Fruit fly (Drosophila melanogaster) S2 (cell line): ENCODE results near the gene CG4949.

ENCODE experiments used
- CG8478 ChIP-seq: fragments of >200 bp; optimal IDR thresholded peaks from 2 replicates; lab custom pipeline; 2018
- CTCF ChIP-seq, 2 experiments: fragments of >200 bp; optimal IDR thresholded peaks; 2 replicates each; lab custom pipeline; 2018

The CG4949 gene

DNA sequence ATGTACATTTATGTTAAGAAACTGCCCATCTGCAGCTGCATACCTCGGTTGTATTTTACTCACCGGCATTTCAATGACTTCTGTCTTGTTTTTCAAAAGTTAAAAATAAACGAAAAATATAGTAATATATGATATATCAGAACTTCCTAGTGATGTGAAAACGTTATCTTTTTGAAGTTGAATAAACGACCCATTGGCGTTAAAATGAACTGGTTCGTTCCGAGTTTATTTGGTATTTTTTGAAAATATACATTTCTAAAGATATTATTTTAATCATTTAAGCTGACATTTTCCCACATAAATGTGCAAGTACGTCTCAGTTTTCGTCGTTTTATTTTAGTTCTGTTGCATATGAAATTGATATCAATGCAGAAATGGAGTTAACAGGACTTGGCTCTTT is 27.1 kb downstream of the CG4949 start, which contains the start of gene Arpc3B:
Gene Arpc3B, minus strand, starts transcription at position 146 of the 400 bp plus-strand sequence.
- TF ChIP-seq CG8478 (lab: Kevin White, UChicago) (no peak), CTCF (optimal IDR thresholded peaks at IDR 0.05; lab: Kevin White, UChicago) (no peak)

DNA sequence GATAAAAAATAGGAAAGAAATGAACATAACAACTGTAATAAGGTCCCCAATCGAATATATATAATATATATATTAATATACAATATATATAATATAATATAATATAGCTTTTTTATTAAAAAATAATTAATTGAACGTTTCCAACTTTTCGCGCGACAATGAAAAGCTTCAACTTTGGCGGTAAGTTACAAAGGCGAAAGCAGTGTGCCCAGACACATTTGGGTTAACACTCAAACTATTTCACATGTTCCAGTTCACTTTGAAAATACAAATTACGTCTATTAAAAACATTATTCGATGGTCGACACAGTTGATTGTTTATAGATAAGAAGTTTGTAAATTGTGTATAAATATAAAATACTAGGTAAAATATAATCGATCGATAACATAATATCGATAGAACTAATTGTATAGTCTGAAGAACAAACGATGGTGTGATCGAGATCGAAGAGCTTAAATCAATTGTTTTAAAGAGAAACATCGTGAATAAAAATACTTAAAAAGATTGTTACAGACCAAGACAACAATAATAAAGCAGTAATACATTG is 27.6 kb downstream of the CG4949 start:
- TF ChIP-seq CTCF (optimal IDR thresholded peaks at IDR 0.05; lab: Kevin White, UChicago) = no peak
- no peak for TF ChIP-seq CG8478 (lab: Kevin White, UChicago)

DNA sequence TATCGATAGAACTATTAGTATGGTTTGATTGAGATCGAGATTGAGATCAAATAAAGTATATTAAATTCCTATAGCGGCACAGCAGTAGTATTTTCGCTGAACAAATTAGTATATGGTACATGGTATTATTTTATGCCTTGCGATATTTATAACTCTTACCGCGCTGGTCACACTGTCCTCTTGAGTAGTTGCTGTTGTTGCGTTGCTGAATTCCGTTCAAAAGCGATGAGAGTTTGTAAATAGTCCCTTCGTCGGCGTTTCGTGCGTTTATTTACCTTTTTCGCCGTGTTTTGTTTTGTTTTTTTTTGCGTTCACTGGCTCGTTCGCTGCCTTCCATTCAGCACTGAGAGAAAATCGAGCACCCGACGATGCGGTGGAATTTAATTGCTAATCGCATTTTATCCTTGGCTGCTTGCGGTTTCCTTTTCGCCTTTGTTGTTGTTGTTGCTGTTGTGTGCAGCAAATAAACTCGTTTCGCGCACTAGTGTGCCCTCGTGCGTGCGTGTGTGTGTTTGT is 28.8 kb downstream of the CG4949 start, which contains the start of gene CG5004:
Gene CG5004, plus strand, starts transcription at position 182 of the 516 bp plus-strand sequence.
- no peak for TF ChIP-seq CTCF (optimal IDR thresholded peaks at IDR 0.05; lab: Kevin White, UChicago)
- TF ChIP-seq CG8478 (lab: Kevin White, UChicago) = no peak

- no peak for TF ChIP-seq CG8478 (lab: Kevin White, UChicago)
- no peak for TF ChIP-seq CTCF (optimal IDR thresholded peaks at IDR 0.05; lab: Kevin White, UChicago)
Measured at dm6 chrX:17108000-17108399, 29.4 kb downstream of the CG4949 start.

DNA sequence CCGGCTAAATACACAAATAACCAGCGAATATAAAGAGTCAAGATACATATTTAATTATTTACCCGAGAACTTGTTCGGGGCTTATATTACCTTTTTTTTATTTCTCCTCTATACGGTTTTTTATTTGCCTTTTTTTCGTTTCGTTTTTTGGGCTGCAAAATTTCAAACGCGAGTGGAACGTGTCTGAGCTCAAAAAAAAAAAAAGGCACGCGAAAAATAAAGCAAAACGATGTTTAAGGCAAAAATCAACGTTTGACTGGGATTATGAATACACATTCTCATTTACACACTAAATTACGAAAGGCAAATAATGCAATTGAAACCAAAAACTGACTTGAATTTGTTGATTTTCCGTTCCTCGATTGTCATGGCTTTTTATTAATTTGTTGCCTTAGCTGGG is 31.0 kb downstream of the CG4949 start:
- TF ChIP-seq CTCF (optimal IDR thresholded peaks at IDR 0.05; lab: Kevin White, UChicago) (no peak), CG8478 (lab: Kevin White, UChicago) (no peak)

dm6 chrX:17110556-17111177 is 32.0 kb downstream of the CG4949 start:
- no peak for TF ChIP-seq CG8478 (lab: Kevin White, UChicago)
- no peak for TF ChIP-seq CTCF (optimal IDR thresholded peaks at IDR 0.05; lab: Kevin White, UChicago)

- TF ChIP-seq CTCF (optimal IDR thresholded peaks at IDR 0.05; lab: Kevin White, UChicago) (no peak), CG8478 (lab: Kevin White, UChicago) (no peak)
Measured at dm6 chrX:17111274-17111673, 32.6 kb downstream of the CG4949 start.

DNA sequence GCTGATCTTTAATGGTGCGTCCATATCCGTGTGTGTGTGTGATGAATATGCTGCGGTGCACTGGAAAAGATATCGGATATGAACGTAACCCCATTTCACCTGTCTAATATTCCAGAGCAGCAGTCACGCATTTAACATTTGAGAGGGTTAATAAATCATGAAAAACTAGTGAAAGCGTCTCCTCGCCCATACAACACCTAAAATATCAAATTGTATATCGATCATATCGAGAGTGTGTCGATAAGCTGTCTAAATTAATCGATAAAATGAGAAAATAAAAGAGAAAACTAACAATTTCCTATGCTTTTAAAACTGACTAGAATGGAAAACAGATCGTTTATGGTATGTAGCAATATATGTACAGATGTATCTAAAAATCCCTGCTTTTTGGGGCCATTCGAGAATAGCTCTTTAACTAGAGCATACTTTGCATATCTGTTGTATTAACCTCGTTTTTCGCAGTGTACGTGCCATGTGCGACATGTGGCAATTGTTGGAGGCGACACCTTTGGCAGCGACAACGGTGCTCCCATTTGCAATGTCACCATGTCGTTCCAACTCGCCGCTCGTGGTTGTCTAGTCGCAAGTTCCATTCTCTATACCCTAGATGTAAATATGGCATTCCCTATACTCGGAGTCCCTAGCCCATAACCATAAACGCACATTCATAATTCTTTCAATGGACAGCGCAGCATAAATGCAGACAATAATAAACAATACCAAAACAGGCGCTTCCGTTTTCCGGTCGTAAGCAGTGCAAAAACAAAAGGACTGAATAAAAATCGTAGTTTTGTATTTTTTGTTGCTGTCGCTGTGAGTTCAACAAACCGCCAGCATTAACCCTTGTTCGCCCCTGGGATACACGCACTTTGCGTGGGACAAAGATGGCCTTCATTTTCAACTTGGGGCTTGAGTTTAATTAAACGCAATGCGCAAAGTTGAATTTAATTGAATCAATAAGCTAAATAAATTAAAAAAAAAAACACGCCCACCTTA is 33.6 kb downstream of the CG4949 start:
- TF ChIP-seq CG8478 (lab: Kevin White, UChicago) (no peak), CTCF (optimal IDR thresholded peaks at IDR 0.05; lab: Kevin White, UChicago) (no peak)

DNA sequence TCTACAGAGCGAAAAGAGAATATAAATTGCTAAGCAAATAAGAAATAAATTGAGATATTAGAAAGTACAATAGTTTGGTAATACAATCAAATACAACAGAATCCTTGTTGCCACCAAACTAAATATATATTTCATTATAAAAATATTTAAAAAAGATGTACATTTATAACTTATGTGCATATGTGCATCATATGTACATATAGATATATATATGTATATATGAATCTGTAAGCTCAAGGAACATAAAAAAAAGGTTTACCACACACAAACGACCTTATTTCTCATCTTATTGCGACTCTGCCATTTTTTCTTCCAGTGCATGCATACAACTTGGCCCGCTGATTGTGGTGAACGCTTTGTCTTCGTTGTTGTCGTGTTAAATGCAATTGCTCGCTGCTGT is 34.7 kb downstream of the CG4949 start:
- no peak for TF ChIP-seq CG8478 (lab: Kevin White, UChicago)
- TF ChIP-seq CTCF (optimal IDR thresholded peaks at IDR 0.05; lab: Kevin White, UChicago) = no peak

DNA sequence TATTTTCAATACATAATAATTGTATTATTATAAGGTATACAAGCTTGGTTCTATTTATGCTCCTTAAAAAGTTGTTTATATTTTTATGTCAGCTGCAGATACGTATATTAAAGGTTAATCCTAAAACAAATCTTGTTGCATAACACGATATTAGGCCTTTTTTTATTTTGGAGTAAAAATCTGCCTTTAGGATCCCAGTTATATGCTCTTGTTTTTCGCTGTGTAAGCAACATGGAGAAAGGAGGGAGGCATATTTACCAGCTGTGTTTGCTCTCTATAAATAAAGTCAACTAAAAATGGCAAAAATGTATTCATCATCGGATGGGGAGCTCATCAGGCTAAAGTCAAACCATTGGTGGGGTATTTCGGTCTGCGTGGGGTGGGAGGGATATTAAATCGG is 43.0 kb downstream of the CG4949 start:
- TF ChIP-seq CTCF (optimal IDR thresholded peaks at IDR 0.05; lab: Kevin White, UChicago) = no peak
- TF ChIP-seq CG8478 (lab: Kevin White, UChicago) = no peak

DNA sequence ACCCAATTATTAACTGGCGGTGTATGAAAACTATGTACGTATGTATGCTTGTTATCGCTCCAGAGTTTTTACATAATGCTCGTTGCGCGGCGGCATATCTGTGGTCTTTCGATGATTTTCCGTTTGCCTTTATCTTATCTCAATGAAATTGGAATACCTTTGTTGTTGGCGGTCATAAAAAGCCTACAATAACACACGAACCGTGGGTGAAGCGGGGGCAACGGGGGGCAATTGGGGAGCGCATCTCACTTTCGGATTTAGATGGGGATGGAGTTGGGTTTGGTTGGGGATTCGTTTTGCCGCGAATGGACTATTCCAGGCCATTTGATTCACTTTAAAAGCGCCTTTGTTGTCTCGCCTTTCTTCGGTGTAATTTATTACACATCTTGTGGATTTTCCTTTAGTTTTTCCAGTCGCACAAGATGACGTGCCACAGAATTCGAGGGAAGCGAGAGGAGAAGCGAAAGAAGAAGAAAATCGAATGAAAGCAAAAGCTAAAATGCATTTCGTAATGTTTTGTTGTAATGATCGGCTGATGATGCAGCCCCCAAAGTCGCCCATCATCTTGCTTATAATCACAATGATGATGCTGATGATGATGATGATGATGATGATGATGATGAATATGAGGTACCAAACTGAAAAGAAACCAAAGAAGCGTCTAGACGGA is 43.9 kb downstream of the CG4949 start:
- TF ChIP-seq CTCF (optimal IDR thresholded peaks at IDR 0.05; lab: Kevin White, UChicago) (no peak), CG8478 (lab: Kevin White, UChicago) (no peak)

- TF ChIP-seq CG8478 (lab: Kevin White, UChicago) = no peak
- no peak for TF ChIP-seq CTCF (optimal IDR thresholded peaks at IDR 0.05; lab: Kevin White, UChicago)
Measured at dm6 chrX:17123545-17124203, 45.0 kb downstream of the CG4949 start.

DNA sequence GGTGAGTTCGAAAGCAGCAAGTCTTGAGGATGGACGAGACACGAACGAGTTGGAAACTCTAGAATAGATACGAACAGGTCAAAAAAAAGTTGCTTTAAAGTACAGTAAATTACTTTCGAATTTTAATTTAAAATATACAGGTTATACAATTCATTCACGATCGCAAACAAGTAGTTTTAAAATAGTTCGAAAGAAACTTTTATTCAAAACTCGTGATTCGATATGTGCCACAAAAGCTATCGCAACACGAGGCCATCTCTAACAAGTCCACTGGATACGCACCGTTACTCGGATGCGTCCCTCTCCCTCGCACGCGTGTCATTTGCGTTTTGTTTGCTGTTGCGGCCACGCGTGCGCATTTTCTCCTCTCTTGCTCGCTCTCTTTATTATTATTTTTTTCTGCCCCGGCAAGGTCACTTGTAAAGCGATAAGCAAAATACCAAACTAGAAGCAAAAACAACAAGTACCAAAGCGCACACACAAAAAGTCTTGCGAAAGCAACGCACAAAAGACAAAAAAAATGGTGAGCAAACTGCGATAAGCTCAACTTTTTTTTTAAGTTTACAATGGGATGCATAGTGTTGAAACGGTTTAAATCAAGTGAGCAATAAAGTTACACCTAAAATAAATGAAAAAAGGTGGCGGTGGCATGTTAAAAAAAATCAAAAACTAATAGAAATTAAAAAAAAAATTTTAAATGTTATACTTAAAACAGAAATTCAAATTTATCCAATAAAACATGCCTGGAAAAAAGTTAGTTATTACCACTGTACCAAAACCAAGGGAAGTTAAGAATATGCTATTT is 46.6 kb downstream of the CG4949 start:
- TF ChIP-seq CG8478 (lab: Kevin White, UChicago) (no peak), CTCF (optimal IDR thresholded peaks at IDR 0.05; lab: Kevin White, UChicago) (no peak)
